Worm (Caenorhabditis elegans) whole organism, young adult: ENCODE measurements around the gene R05A10.7.

Experiments
- F10E7.11 ChIP-seq: sonication (generic microtip); optimal IDR thresholded peaks from 2 replicates; lab custom pipeline; 2017; ENCODE audit warnings: mild to moderate bottlenecking, missing genetic modification characterization, moderate library complexity, missing compliant biosample characterization
- F33H1.4 ChIP-seq: fragments of 200-800 bp; sonication (Bioruptor generic); IDR thresholded peaks from 2 replicates; pipeline ENCODE4 v1.3.6; 2022; ENCODE audit warnings: missing genetic modification reagents, missing genetic modification characterization, missing compliant biosample characterization
- F49E8.2 ChIP-seq: sonication (generic microtip); optimal IDR thresholded peaks from 3 replicates; lab custom pipeline; 2017; ENCODE audit warnings: missing genetic modification characterization, mild to moderate bottlenecking, missing compliant biosample characterization, antibody characterized with exemption, moderate library complexity; ENCODE audit not compliant: insufficient read depth
- F52B5.7 ChIP-seq: sonication (generic microtip); optimal IDR thresholded peaks from 2 replicates; lab custom pipeline; 2016; ENCODE audit warnings: mild to moderate bottlenecking, missing genetic modification characterization, missing compliant biosample characterization
- F57A8.1 ChIP-seq: fragments of 200-800 bp; sonication (Bioruptor generic); optimal IDR thresholded peaks from 2 replicates; lab custom pipeline; 2018; ENCODE audit warnings: mild to moderate bottlenecking, missing genetic modification characterization, moderate library complexity, missing compliant biosample characterization
- Y53G8AR.9 ChIP-seq: fragments of 200-800 bp; sonication (Bioruptor generic); conservative IDR thresholded peaks from 2 replicates; pipeline ENCODE4 v1.3.6; 2022; ENCODE audit warnings: missing genetic modification reagents, missing genetic modification characterization, missing compliant biosample characterization
- aptf-3 ChIP-seq: fragments of 200-800 bp; sonication (Bioruptor generic); IDR thresholded peaks from 2 replicates; pipeline ENCODE4 v1.3.6; 2022; ENCODE audit warnings: missing genetic modification characterization, missing compliant biosample characterization
- atf-7 ChIP-seq: sonication (generic microtip); optimal IDR thresholded peaks from 2 replicates; lab custom pipeline; 2017; ENCODE audit warnings: mild to moderate bottlenecking, missing genetic modification characterization, missing compliant biosample characterization
- attf-6 ChIP-seq: fragments of 200-800 bp; sonication (Bioruptor generic); IDR thresholded peaks from 2 replicates; pipeline ENCODE4 v1.3.6; 2022; ENCODE audit warnings: missing genetic modification reagents, missing genetic modification characterization, missing compliant biosample characterization
- bed-2 ChIP-seq: fragments of 200-800 bp; sonication (Bioruptor generic); IDR thresholded peaks from 2 replicates; pipeline ENCODE4 v1.3.6; 2022; ENCODE audit warnings: missing genetic modification reagents, missing genetic modification characterization, missing compliant biosample characterization
- cebp-2 ChIP-seq: fragments of 200-800 bp; sonication (Bioruptor generic); IDR thresholded peaks from 2 replicates; pipeline ENCODE4 v1.3.6; 2022; ENCODE audit warnings: missing genetic modification characterization, missing compliant biosample characterization
- ceh-100 ChIP-seq: fragments of 200-800 bp; sonication (Bioruptor generic); IDR thresholded peaks from 2 replicates; pipeline ENCODE4 v1.3.6; 2022; ENCODE audit warnings: missing genetic modification reagents, missing genetic modification characterization, missing compliant biosample characterization
- ceh-91 ChIP-seq: fragments of 200-800 bp; sonication (Bioruptor generic); IDR thresholded peaks from 2 replicates; pipeline ENCODE4 v1.3.6; 2022; ENCODE audit warnings: missing genetic modification reagents, missing genetic modification characterization, missing compliant biosample characterization
- ekl-4 ChIP-seq: fragments of 200-800 bp; sonication (Bioruptor generic); IDR thresholded peaks from 2 replicates; pipeline ENCODE4 v1.3.6; 2022; ENCODE audit warnings: missing genetic modification reagents, missing genetic modification characterization, missing compliant biosample characterization
- hmg-1.2 ChIP-seq: fragments of 200-800 bp; sonication (Bioruptor generic); IDR thresholded peaks from 2 replicates; pipeline ENCODE4 v1.3.6; 2022; ENCODE audit warnings: missing genetic modification reagents, missing genetic modification characterization, missing compliant biosample characterization
- let-526 ChIP-seq: fragments of 200-800 bp; sonication (Bioruptor generic); IDR thresholded peaks from 2 replicates; pipeline ENCODE4 v1.3.6; 2022; ENCODE audit warnings: missing genetic modification reagents, missing genetic modification characterization, missing compliant biosample characterization
- lin-26 ChIP-seq: fragments of 200-800 bp; sonication (Bioruptor generic); IDR thresholded peaks from 2 replicates; pipeline ENCODE4 v1.3.6; 2022; ENCODE audit warnings: missing genetic modification reagents, missing genetic modification characterization, missing compliant biosample characterization
- lin-35 ChIP-seq, 3 experiments: fragments of 150-350 bp in 2 of 3; sonication (generic microtip) in 1 of 3; optimal IDR thresholded peaks; 2 replicates each; lab custom pipeline; 2014 to 2018; ENCODE audit warnings: missing biosample characterization in 3 of 3, missing genetic modification characterization in 3 of 3, missing genetic modification reagents in 3 of 3
- lsl-1 ChIP-seq: fragments of 200-800 bp; sonication (Bioruptor generic); optimal IDR thresholded peaks from 2 replicates; lab custom pipeline; 2018; ENCODE audit warnings: mild to moderate bottlenecking, missing genetic modification characterization, moderate library complexity, missing compliant biosample characterization
- madf-10 ChIP-seq: sonication (generic microtip); optimal IDR thresholded peaks from 2 replicates; lab custom pipeline; 2016; ENCODE audit warnings: mild to moderate bottlenecking, missing genetic modification characterization, missing compliant biosample characterization
- madf-3 ChIP-seq: fragments of 200-800 bp; sonication (Bioruptor generic); IDR thresholded peaks from 2 replicates; pipeline ENCODE4 v1.3.6; 2022; ENCODE audit warnings: missing genetic modification reagents, missing genetic modification characterization, missing compliant biosample characterization
- madf-6 ChIP-seq: fragments of 200-800 bp; sonication (Bioruptor generic); IDR thresholded peaks from 2 replicates; pipeline ENCODE4 v1.3.6; 2022; ENCODE audit warnings: missing genetic modification reagents, missing genetic modification characterization, missing compliant biosample characterization
- mxl-1 ChIP-seq: sonication (generic microtip); optimal IDR thresholded peaks from 2 replicates; lab custom pipeline; 2016; ENCODE audit warnings: missing genetic modification characterization, missing compliant biosample characterization
- nhr-80 ChIP-seq: sonication (generic microtip); optimal IDR thresholded peaks from 2 replicates; lab custom pipeline; 2016; ENCODE audit warnings: missing genetic modification characterization, missing compliant biosample characterization
- rcor-1 ChIP-seq: fragments of 200-800 bp; sonication (Bioruptor generic); IDR thresholded peaks from 2 replicates; pipeline ENCODE4 v1.3.6; 2022; ENCODE audit warnings: missing genetic modification reagents, missing genetic modification characterization, missing compliant biosample characterization
- sdz-38 ChIP-seq: sonication (generic microtip); optimal IDR thresholded peaks from 2 replicates; lab custom pipeline; 2016; ENCODE audit warnings: missing genotype, missing genetic modification characterization, missing compliant biosample characterization
- snpc-1.1 ChIP-seq: sonication (generic microtip); optimal IDR thresholded peaks from 2 replicates; lab custom pipeline; 2017; ENCODE audit warnings: missing genetic modification characterization, mild to moderate bottlenecking, missing compliant biosample characterization, antibody characterized with exemption, moderate library complexity, missing genotype, missing genetic modification reagents; ENCODE audit not compliant: insufficient read depth
- snpc-1.3 ChIP-seq: sonication (generic microtip); optimal IDR thresholded peaks from 2 replicates; lab custom pipeline; 2017; ENCODE audit warnings: missing genetic modification characterization, mild to moderate bottlenecking, missing compliant biosample characterization, antibody characterized with exemption, moderate library complexity, missing genotype, missing genetic modification reagents; ENCODE audit not compliant: insufficient read depth
- snpc-4 ChIP-seq, 5 experiments: fragments of 150-350 bp in 1 of 5; sonication (generic microtip) in 4 of 5; optimal IDR thresholded peaks; 2 replicates each; lab custom pipeline; 2014 to 2018; ENCODE audit warnings: missing genetic modification characterization in 5 of 5, missing biosample characterization in 3 of 5, antibody characterized with exemption in 2 of 5, mild to moderate bottlenecking in 2 of 5, missing compliant biosample characterization in 2 of 5, missing genotype in 2 of 5, moderate library complexity in 2 of 5, missing genetic modification reagents in 1 of 5
- somi-1 ChIP-seq: fragments of 200-800 bp; sonication (Bioruptor generic); optimal IDR thresholded peaks from 2 replicates; lab custom pipeline; 2018; ENCODE audit warnings: mild to moderate bottlenecking, missing genetic modification characterization, missing compliant biosample characterization
- tbp1 ChIP-seq: fragments of 200-800 bp; sonication (Bioruptor generic); optimal IDR thresholded peaks from 2 replicates; lab custom pipeline; 2018; ENCODE audit warnings: mild to moderate bottlenecking, missing genetic modification characterization, missing compliant biosample characterization
- tlf-1 ChIP-seq: fragments of 200-800 bp; sonication (Bioruptor generic); optimal IDR thresholded peaks from 2 replicates; lab custom pipeline; 2018; ENCODE audit warnings: mild to moderate bottlenecking, missing genetic modification characterization, missing compliant biosample characterization
- unc-130 ChIP-seq: sonication (generic microtip); optimal IDR thresholded peaks from 2 replicates; lab custom pipeline; 2016; ENCODE audit warnings: missing genetic modification reagents, missing genetic modification characterization, missing compliant biosample characterization
- ztf-22 ChIP-seq: fragments of 200-800 bp; sonication (Bioruptor generic); optimal IDR thresholded peaks from 2 replicates; lab custom pipeline; 2018; ENCODE audit warnings: mild to moderate bottlenecking, missing genetic modification characterization, moderate library complexity, missing compliant biosample characterization
- ztf-26 ChIP-seq: sonication (generic microtip); optimal IDR thresholded peaks from 2 replicates; lab custom pipeline; 2017; ENCODE audit warnings: missing genetic modification characterization, missing compliant biosample characterization

The R05A10.7 gene

ce11 chrIV:14115556-14115955 is 47.1 kb downstream of the R05A10.7 start (continued):
- no peak for TF ChIP-seq let-526
- TF ChIP-seq bed-2 (GFP tag; lab: Robert Waterston, UW), result no peak
- no peak for TF ChIP-seq F10E7.11 (tag; lab: Kevin White, UChicago)
- TF ChIP-seq rcor-1 (GFP tag; lab: Robert Waterston, UW), result no peak
- no peak for TF ChIP-seq F57A8.1
- TF ChIP-seq ekl-4, result no peak
- no peak for TF ChIP-seq ztf-22 (GFP tag; lab: Kevin White, UChicago)
- no peak for TF ChIP-seq atf-7 (tag; lab: Kevin White, UChicago)
- TF ChIP-seq ceh-91 (GFP tag; lab: Robert Waterston, UW), result no peak
- no peak for TF ChIP-seq mxl-1 (tag; lab: Kevin White, UChicago)
- no peak for TF ChIP-seq Y53G8AR.9 (GFP tag; lab: Robert Waterston, UW)
- no peak for TF ChIP-seq lin-26 (GFP tag; lab: Robert Waterston, UW)
- peak; percentile 94 for TF ChIP-seq F33H1.4 (GFP tag; lab: Robert Waterston, UW)

- TF ChIP-seq attf-6 (GFP tag; lab: Robert Waterston, UW) (peak; percentile 73), F10E7.11 (tag; lab: Kevin White, UChicago) (no peak), madf-6 (GFP tag; lab: Robert Waterston, UW) (peak; percentile 27; the same call in 1 of the 2 replicates)
Observed at ce11 chrIV:14115045-14115444, 47.6 kb downstream of the R05A10.7 start.

- TF ChIP-seq snpc-1.1 (tag; lab: Kevin White, UChicago) (no peak), F52B5.7 (tag; lab: Kevin White, UChicago) (no peak), snpc-4 (GFP tag; optimal IDR thresholded peaks at IDR 0.05; lab: Kevin White, UChicago) (peak; percentile 5), snpc-4 (tag; optimal IDR thresholded peaks at IDR 0.05; lab: Kevin White, UChicago) (peak in 1 of 4 experiments; percentile 60), madf-6 (GFP tag; lab: Robert Waterston, UW) (peak; percentile 25; the same call in 1 of the 2 replicates), tbp1 (GFP tag; lab: Kevin White, UChicago) (peak; percentile 24), ztf-26 (no peak), lin-35 (GFP tag; optimal IDR thresholded peaks at IDR 0.05; lab: Kevin White, UChicago) (no peak), unc-130 (no peak), sdz-38 (tag; lab: Kevin White, UChicago) (no peak), madf-10 (no peak), attf-6 (GFP tag; lab: Robert Waterston, UW) (peak; percentile 79)
- TF ChIP-seq, all 124 proteins: peak for 4
Observed at ce11 chrIV:14114357-14114756, 48.3 kb downstream of the R05A10.7 start.

DNA sequence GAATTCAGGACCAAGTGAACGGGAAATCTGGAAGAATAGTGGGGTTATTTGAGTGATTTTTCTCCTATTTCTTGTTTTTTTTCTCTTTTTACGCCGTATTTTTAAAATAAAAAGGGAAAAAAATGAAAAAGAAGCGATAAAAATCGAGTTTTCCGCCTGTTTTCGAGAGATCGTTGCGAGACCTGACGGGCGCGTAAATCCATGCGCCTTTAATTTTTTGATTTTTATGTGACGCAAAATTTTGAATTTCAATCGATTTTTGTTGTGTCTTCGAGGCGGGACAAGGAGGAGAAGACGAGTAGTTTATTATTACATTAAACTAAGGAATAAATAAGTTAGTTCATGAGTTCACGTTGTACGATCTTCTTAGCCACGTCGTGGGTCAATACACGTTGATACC is 49.1 kb downstream of the R05A10.7 start:
- TF ChIP-seq attf-6 (GFP tag; lab: Robert Waterston, UW), result peak; percentile 57; the same call in 1 of the 2 replicates
- no peak for TF ChIP-seq lsl-1
- no peak for TF ChIP-seq somi-1 (GFP tag; lab: Kevin White, UChicago)
- TF ChIP-seq cebp-2, result 0 out of 2 replicates have a peak, but pooled peaks have one; percentile 25
- TF ChIP-seq madf-6 (GFP tag; lab: Robert Waterston, UW), result 0 out of 2 replicates have a peak, but pooled peaks have one; percentile 17
- TF ChIP-seq tbp1 (GFP tag; lab: Kevin White, UChicago), result peak; percentile 27
- no peak for TF ChIP-seq F52B5.7 (tag; lab: Kevin White, UChicago)
- no peak for TF ChIP-seq madf-3 (GFP tag; lab: Robert Waterston, UW)
- no peak for TF ChIP-seq snpc-4 (GFP tag; optimal IDR thresholded peaks at IDR 0.05; lab: Kevin White, UChicago)
- TF ChIP-seq snpc-4 (tag; optimal IDR thresholded peaks at IDR 0.05; lab: Kevin White, UChicago), result peak; percentile 22 to 90 (median 37)
- TF ChIP-seq hmg-1.2 (GFP tag; lab: Robert Waterston, UW), result no peak
- TF ChIP-seq ceh-100 (GFP tag; lab: Robert Waterston, UW), result no peak
- no peak for TF ChIP-seq madf-10
- TF ChIP-seq nhr-80 (tag; lab: Kevin White, UChicago), result no peak
- TF ChIP-seq snpc-1.3 (tag; lab: Kevin White, UChicago), result peak; percentile 51
- TF ChIP-seq aptf-3 (GFP tag; lab: Robert Waterston, UW), result no peak
- TF ChIP-seq F33H1.4 (GFP tag; lab: Robert Waterston, UW), result peak; percentile 44; the same call in 1 of the 2 replicates
- TF ChIP-seq tlf-1 (GFP tag; lab: Kevin White, UChicago), result no peak
- no peak for TF ChIP-seq F49E8.2 (tag; lab: Kevin White, UChicago)
